Fruit fly (Drosophila melanogaster): ENCODE measurements around the gene CG14968.

- TF ChIP-seq CTCF (optimal IDR thresholded peaks at IDR 0.05) = no peak
- no peak for TF ChIP-seq CG8478 (optimal IDR thresholded peaks at IDR 0.05)
These were observed 34.8 kb downstream of the CG14968 start, which contains the start of gene CG34265 for dm6 chr3L:3268161-3268560.

Data from S2 (cell line).